Worm (Caenorhabditis elegans) whole organism, L4 larva: Measurements from ENCODE around the gene ZK616.65.
A peak's percentile ranks its signal among the peaks of the same experiment; 100 is the strongest.

ENCODE experiments used
- D1046.2 ChIP-seq: fragments of 200-800 bp; sonication (Bioruptor generic); IDR thresholded peaks from 2 replicates; pipeline ENCODE4 v1.3.6; 2022; ENCODE audit warnings: missing genetic modification characterization, missing compliant biosample characterization
- F26F4.8 ChIP-seq: fragments of 200-800 bp; sonication (Bioruptor generic); conservative IDR thresholded peaks from 2 replicates; pipeline ENCODE4 v1.3.6; 2022; ENCODE audit warnings: missing genetic modification characterization, missing compliant biosample characterization
- F37D6.2 ChIP-seq: sonication (generic microtip); optimal IDR thresholded peaks from 2 replicates; lab custom pipeline; 2016; ENCODE audit warnings: mild to moderate bottlenecking, missing genetic modification characterization, missing compliant biosample characterization
- R02D3.7 ChIP-seq: fragments of 150-350 bp; sonication (generic microtip); optimal IDR thresholded peaks from 3 replicates; lab custom pipeline; 2014; ENCODE audit warnings: missing biosample characterization, missing genetic modification characterization
- T20F7.1 ChIP-seq: fragments of 200-800 bp; sonication (Bioruptor generic); optimal IDR thresholded peaks from 2 replicates; lab custom pipeline; 2018; ENCODE audit warnings: mild to moderate bottlenecking, missing genetic modification characterization, missing compliant biosample characterization
- T26A8.4 ChIP-seq: fragments of 200-800 bp; sonication (Bioruptor generic); IDR thresholded peaks from 2 replicates; pipeline ENCODE4 v1.3.6; 2022; ENCODE audit warnings: missing genetic modification characterization, missing compliant biosample characterization
- Y105C5A.15 ChIP-seq: fragments of 200-800 bp; sonication (Bioruptor generic); IDR thresholded peaks from 2 replicates; pipeline ENCODE4 v1.3.6; 2022; ENCODE audit warnings: missing genetic modification characterization, missing compliant biosample characterization
- Y5F2A.4 ChIP-seq: fragments of 200-800 bp; sonication (Bioruptor generic); optimal IDR thresholded peaks from 2 replicates; lab custom pipeline; 2018; ENCODE audit warnings: mild to moderate bottlenecking, missing genetic modification characterization, missing compliant biosample characterization
- Y75B8A.6 ChIP-seq: fragments of 200-800 bp; sonication (Bioruptor generic); IDR thresholded peaks from 2 replicates; pipeline ENCODE4 v1.3.6; 2022; ENCODE audit warnings: missing genetic modification reagents, missing genetic modification characterization, missing compliant biosample characterization
- ZK337.2 ChIP-seq: fragments of 200-800 bp; sonication (Bioruptor generic); IDR thresholded peaks from 2 replicates; pipeline ENCODE4 v1.3.6; 2022; ENCODE audit warnings: missing genetic modification reagents, missing genetic modification characterization, missing compliant biosample characterization
- ZK546.5 ChIP-seq, 2 experiments: sonication (generic microtip); optimal IDR thresholded peaks; 2 replicates each; lab custom pipeline; 2017; ENCODE audit warnings: missing biosample characterization in 2 of 2, missing genetic modification characterization in 2 of 2
- ama-1 ChIP-seq: fragments of 150-350 bp; optimal IDR thresholded peaks from 2 replicates; lab custom pipeline; 2014; ENCODE audit warnings: inconsistent platforms, mixed read lengths
- ceh-20 ChIP-seq: fragments of 200-800 bp; sonication (Bioruptor generic); IDR thresholded peaks from 2 replicates; pipeline ENCODE4 v1.3.6; 2022; ENCODE audit warnings: missing genetic modification reagents, missing genetic modification characterization, missing compliant biosample characterization
- ceh-44 ChIP-seq: fragments of 200-800 bp; sonication (Bioruptor generic); IDR thresholded peaks from 2 replicates; pipeline ENCODE4 v1.3.6; 2022; ENCODE audit warnings: missing genetic modification reagents, missing genetic modification characterization, missing compliant biosample characterization
- ceh-62 ChIP-seq: sonication (generic microtip); optimal IDR thresholded peaks from 2 replicates; lab custom pipeline; 2017; ENCODE audit warnings: missing biosample characterization, missing genetic modification characterization
- ceh-82 ChIP-seq: sonication (generic microtip); optimal IDR thresholded peaks from 2 replicates; lab custom pipeline; 2017; ENCODE audit warnings: missing biosample characterization, missing genetic modification characterization
- ctbp-1 ChIP-seq: fragments of 200-800 bp; sonication (Bioruptor generic); IDR thresholded peaks from 2 replicates; pipeline ENCODE4 v1.3.6; 2022; ENCODE audit warnings: missing genetic modification reagents, missing genetic modification characterization, missing compliant biosample characterization
- daf-12 ChIP-seq: fragments of 150-350 bp; optimal IDR thresholded peaks from 2 replicates; lab custom pipeline; 2014; ENCODE audit warnings: missing biosample characterization, missing genetic modification reagents, missing genetic modification characterization
- daf-16 ChIP-seq, 3 experiments: sonication (generic microtip); optimal IDR thresholded peaks; 2 replicates each; lab custom pipeline; 2016 to 2017; ENCODE audit warnings: missing genetic modification characterization in 3 of 3, missing genetic modification reagents in 3 of 3, mild to moderate bottlenecking in 2 of 3, missing compliant biosample characterization in 2 of 3, missing biosample characterization in 1 of 3, moderate library complexity in 1 of 3
- daf-8 ChIP-seq: fragments of 200-800 bp; sonication (Bioruptor generic); IDR thresholded peaks from 2 replicates; pipeline ENCODE4 v1.3.6; 2022; ENCODE audit warnings: missing genetic modification characterization, missing compliant biosample characterization
- dmd-6 ChIP-seq: fragments of 200-800 bp; sonication (Bioruptor generic); IDR thresholded peaks from 2 replicates; pipeline ENCODE4 v1.3.6; 2022; ENCODE audit warnings: missing genetic modification reagents, missing genetic modification characterization, missing compliant biosample characterization
- dmd-9 ChIP-seq: fragments of 200-800 bp; sonication (Bioruptor generic); IDR thresholded peaks from 2 replicates; pipeline ENCODE4 v1.3.6; 2022; ENCODE audit warnings: missing genetic modification reagents, missing genetic modification characterization, missing compliant biosample characterization
- duxl-1 ChIP-seq: sonication (generic microtip); optimal IDR thresholded peaks from 2 replicates; lab custom pipeline; 2016; ENCODE audit warnings: mild to moderate bottlenecking, missing genetic modification characterization, moderate library complexity, missing compliant biosample characterization; ENCODE audit not compliant: poor library complexity
- egl-27 ChIP-seq: sonication (generic microtip); optimal IDR thresholded peaks from 3 replicates; lab custom pipeline; 2017; ENCODE audit warnings: missing biosample characterization, missing genetic modification reagents, missing genetic modification characterization
- fkh-10 ChIP-seq: fragments of 150-350 bp; optimal IDR thresholded peaks from 2 replicates; lab custom pipeline; 2014; ENCODE audit warnings: missing biosample characterization, missing genetic modification reagents, missing genetic modification characterization
- hmg-1.1 ChIP-seq: fragments of 200-800 bp; sonication (Bioruptor generic); IDR thresholded peaks from 2 replicates; pipeline ENCODE4 v1.3.6; 2022; ENCODE audit warnings: missing genetic modification reagents, missing genetic modification characterization, missing compliant biosample characterization
- lim-7 ChIP-seq: fragments of 200-800 bp; sonication (Bioruptor generic); IDR thresholded peaks from 2 replicates; pipeline ENCODE4 v1.3.6; 2022; ENCODE audit warnings: missing genetic modification characterization, missing compliant biosample characterization
- lin-15B ChIP-seq: fragments of 150-350 bp; sonication (generic microtip); optimal IDR thresholded peaks from 3 replicates; lab custom pipeline; 2014; ENCODE audit warnings: missing biosample characterization, missing genetic modification characterization
- lin-39 ChIP-seq: fragments of 150-350 bp; optimal IDR thresholded peaks from 2 replicates; lab custom pipeline; 2014; ENCODE audit warnings: missing biosample characterization, missing genetic modification reagents, missing genetic modification characterization
- madf-5 ChIP-seq, 2 experiments: fragments of 200-800 bp; sonication (Bioruptor generic); IDR thresholded peaks; 2 replicates each; pipeline ENCODE4 v1.3.6; 2022; ENCODE audit warnings: missing compliant biosample characterization in 2 of 2, missing genetic modification characterization in 2 of 2
- madf-9 ChIP-seq: fragments of 200-800 bp; sonication (Bioruptor generic); conservative IDR thresholded peaks from 2 replicates; pipeline ENCODE4 v1.3.6; 2022; ENCODE audit warnings: missing genetic modification reagents, missing genetic modification characterization, missing compliant biosample characterization
- mxl-2 ChIP-seq: fragments of 200-800 bp; sonication (Bioruptor generic); conservative IDR thresholded peaks from 2 replicates; pipeline ENCODE4 v1.3.6; 2022; ENCODE audit warnings: missing genetic modification reagents, missing genetic modification characterization, missing compliant biosample characterization
- mxl-3 ChIP-seq: fragments of 200-800 bp; sonication (Bioruptor generic); optimal IDR thresholded peaks from 2 replicates; lab custom pipeline; 2018; ENCODE audit warnings: mild to moderate bottlenecking, missing genetic modification characterization, missing compliant biosample characterization
- nhr-10 ChIP-seq: fragments of 150-350 bp; optimal IDR thresholded peaks from 2 replicates; lab custom pipeline; 2014; ENCODE audit warnings: missing biosample characterization, missing genetic modification characterization
- nhr-102 ChIP-seq: sonication (generic microtip); optimal IDR thresholded peaks from 2 replicates; lab custom pipeline; 2016; ENCODE audit warnings: mild to moderate bottlenecking, missing genetic modification characterization, moderate library complexity, missing compliant biosample characterization
- nhr-11 ChIP-seq: fragments of 150-350 bp; optimal IDR thresholded peaks from 2 replicates; lab custom pipeline; 2014; ENCODE audit warnings: missing biosample characterization, missing genetic modification characterization
- nhr-25 ChIP-seq: sonication (generic microtip); optimal IDR thresholded peaks from 2 replicates; lab custom pipeline; 2017; ENCODE audit warnings: missing genetic modification characterization, mild to moderate bottlenecking, missing compliant biosample characterization, antibody characterized with exemption, moderate library complexity, borderline replicate concordance; ENCODE audit not compliant: insufficient read depth
- nhr-28 ChIP-seq: fragments of 150-350 bp; optimal IDR thresholded peaks from 2 replicates; lab custom pipeline; 2014; ENCODE audit warnings: missing biosample characterization, missing genetic modification characterization
- nhr-41 ChIP-seq: fragments of 200-800 bp; sonication (Bioruptor generic); IDR thresholded peaks from 2 replicates; pipeline ENCODE4 v1.3.6; 2022; ENCODE audit warnings: missing genetic modification reagents, missing genetic modification characterization, missing compliant biosample characterization
- nhr-42 ChIP-seq: fragments of 200-800 bp; sonication (Bioruptor generic); IDR thresholded peaks from 2 replicates; pipeline ENCODE4 v1.3.6; 2022; ENCODE audit warnings: missing genetic modification characterization, missing compliant biosample characterization
- nhr-48 ChIP-seq: sonication (generic microtip); optimal IDR thresholded peaks from 2 replicates; lab custom pipeline; 2016; ENCODE audit warnings: mild to moderate bottlenecking, missing genetic modification characterization, missing compliant biosample characterization
- nhr-77 ChIP-seq: fragments of 150-350 bp; optimal IDR thresholded peaks from 2 replicates; lab custom pipeline; 2014; ENCODE audit warnings: missing biosample characterization, missing genetic modification characterization
- pha-4 ChIP-seq, 2 experiments: fragments of 150-350 bp in 1 of 2; fragments of 200-800 bp in 1 of 2; sonication (Bioruptor generic) in 1 of 2; IDR thresholded peaks in 1 of 2; optimal IDR thresholded peaks in 1 of 2; 2 replicates each; pipeline versions ENCODE4 v1.3.6 to Lab custom; 2014 to 2022; ENCODE audit warnings: missing genetic modification characterization in 2 of 2, missing genetic modification reagents in 2 of 2, missing biosample characterization in 1 of 2, missing compliant biosample characterization in 1 of 2
- sdz-12 ChIP-seq: fragments of 200-800 bp; sonication (Bioruptor generic); optimal IDR thresholded peaks from 2 replicates; lab custom pipeline; 2018; ENCODE audit warnings: mild to moderate bottlenecking, missing genetic modification characterization, missing compliant biosample characterization
- spr-3 ChIP-seq: fragments of 200-800 bp; sonication (Bioruptor generic); optimal IDR thresholded peaks from 2 replicates; lab custom pipeline; 2018; ENCODE audit warnings: mild to moderate bottlenecking, missing genetic modification characterization, missing compliant biosample characterization
- tag-97 ChIP-seq: fragments of 200-800 bp; sonication (Bioruptor generic); IDR thresholded peaks from 2 replicates; pipeline ENCODE4 v1.3.6; 2022; ENCODE audit warnings: missing genetic modification characterization, missing compliant biosample characterization
- unc-130 ChIP-seq: sonication (generic microtip); optimal IDR thresholded peaks from 2 replicates; lab custom pipeline; 2016; ENCODE audit warnings: missing genetic modification reagents, missing genetic modification characterization, missing compliant biosample characterization
- vab-7 ChIP-seq: fragments of 200-800 bp; sonication (Bioruptor generic); IDR thresholded peaks from 2 replicates; pipeline ENCODE4 v1.3.6; 2022; ENCODE audit warnings: missing genetic modification reagents, missing genetic modification characterization, missing compliant biosample characterization
- zag-1 ChIP-seq: fragments of 150-350 bp; optimal IDR thresholded peaks from 2 replicates; lab custom pipeline; 2014; ENCODE audit warnings: missing biosample characterization, missing genetic modification characterization
- zfp-3 ChIP-seq: fragments of 200-800 bp; sonication (Bioruptor generic); conservative IDR thresholded peaks from 2 replicates; pipeline ENCODE4 v1.3.6; 2022; ENCODE audit warnings: missing genetic modification reagents, missing genetic modification characterization, missing compliant biosample characterization
- ztf-11 ChIP-seq: fragments of 150-350 bp; optimal IDR thresholded peaks from 2 replicates; lab custom pipeline; 2014; ENCODE audit warnings: missing biosample characterization, missing genetic modification characterization

The ZK616.65 gene

ce11 chrIV:5368860-5369259 is 42.2 kb downstream of the ZK616.65 start (continued):
- no peak for TF ChIP-seq vab-7 (GFP tag; lab: Robert Waterston, UW)
- no peak for TF ChIP-seq nhr-48
- TF ChIP-seq ztf-11: no peak
- TF ChIP-seq madf-5 (GFP tag; IDR thresholded peaks at IDR 0.05; lab: Robert Waterston, UW): no peak
- no peak for TF ChIP-seq Y5F2A.4
- TF ChIP-seq ceh-82: no peak
- peak; percentile 59; the same call in 1 of the 2 replicates for TF ChIP-seq hmg-1.1 (GFP tag; lab: Robert Waterston, UW)
- no peak for TF ChIP-seq egl-27 (tag; lab: Kevin White, UChicago)
- no peak for TF ChIP-seq ZK546.5 (tag; optimal IDR thresholded peaks at IDR 0.05; lab: Kevin White, UChicago)
- TF ChIP-seq fkh-10 (GFP tag; lab: Kevin White, UChicago): peak; percentile 43
- no peak for TF ChIP-seq dmd-6 (GFP tag; lab: Robert Waterston, UW)
- no peak for TF ChIP-seq lin-15B (tag; lab: Kevin White, UChicago)
- TF ChIP-seq daf-8 (GFP tag; lab: Robert Waterston, UW): no peak
- no peak for TF ChIP-seq ZK337.2
- no peak for TF ChIP-seq lim-7
- no peak for TF ChIP-seq zfp-3 (GFP tag; lab: Robert Waterston, UW)
- no peak for TF ChIP-seq Y75B8A.6 (GFP tag; lab: Robert Waterston, UW)
- no peak for TF ChIP-seq mxl-2 (GFP tag; lab: Robert Waterston, UW)
- TF ChIP-seq zag-1 (tag; lab: Kevin White, UChicago): no peak
- no peak for TF ChIP-seq nhr-42
- no peak for TF ChIP-seq F37D6.2
- TF ChIP-seq ctbp-1 (GFP tag; lab: Robert Waterston, UW): no peak
- TF ChIP-seq T26A8.4 (GFP tag; lab: Robert Waterston, UW): 0 out of 2 replicates have a peak, but pooled peaks have one; percentile 33
- peak; percentile 21 for TF ChIP-seq ama-1 (lab: Kevin White, UChicago)
- no peak for TF ChIP-seq ceh-20 (GFP tag; lab: Robert Waterston, UW)
- TF ChIP-seq nhr-11 (tag; lab: Kevin White, UChicago): no peak
- no peak for TF ChIP-seq unc-130
- no peak for TF ChIP-seq R02D3.7 (tag; lab: Kevin White, UChicago)
- no peak for TF ChIP-seq T20F7.1 (GFP tag; lab: Kevin White, UChicago)
- no peak for TF ChIP-seq D1046.2 (GFP tag; lab: Robert Waterston, UW)
- TF ChIP-seq ceh-62 (tag; lab: Kevin White, UChicago): no peak
- no peak for TF ChIP-seq tag-97 (GFP tag; lab: Robert Waterston, UW)
- no peak for TF ChIP-seq nhr-41 (GFP tag; lab: Robert Waterston, UW)
- no peak for TF ChIP-seq daf-16 (GFP tag; optimal IDR thresholded peaks at IDR 0.05; lab: Kevin White, UChicago)
- TF ChIP-seq daf-16 (tag; optimal IDR thresholded peaks at IDR 0.05; lab: Kevin White, UChicago): peak; percentile 28
- TF ChIP-seq Y105C5A.15 (GFP tag; lab: Robert Waterston, UW): no peak
- TF ChIP-seq pha-4 (GFP tag; IDR thresholded peaks at IDR 0.05; lab: Robert Waterston, UW): no peak
- TF ChIP-seq pha-4 (tag; optimal IDR thresholded peaks at IDR 0.05; lab: Kevin White, UChicago): no peak
- TF ChIP-seq spr-3: no peak
- no peak for TF ChIP-seq daf-12 (tag; lab: Kevin White, UChicago)
- TF ChIP-seq nhr-25 (tag; lab: Kevin White, UChicago): no peak
- TF ChIP-seq mxl-3 (GFP tag; lab: Kevin White, UChicago): peak; percentile 43
- TF ChIP-seq nhr-28: peak; percentile 33
- no peak for TF ChIP-seq nhr-77 (tag; lab: Kevin White, UChicago)
- no peak for TF ChIP-seq nhr-102
- TF ChIP-seq dmd-9 (GFP tag; lab: Robert Waterston, UW): no peak
- no peak for TF ChIP-seq sdz-12 (GFP tag; lab: Kevin White, UChicago)
- no peak for TF ChIP-seq ceh-44 (GFP tag; lab: Robert Waterston, UW)
- TF ChIP-seq duxl-1: no peak
- no peak for TF ChIP-seq madf-9 (GFP tag; lab: Robert Waterston, UW)
- TF ChIP-seq F26F4.8 (GFP tag; lab: Robert Waterston, UW): no peak
- no peak for TF ChIP-seq lin-39
- no peak for TF ChIP-seq nhr-10
